Worm (Caenorhabditis elegans): ENCODE data around the gene C01C10.2.

C01C10.2 gene

DNA sequence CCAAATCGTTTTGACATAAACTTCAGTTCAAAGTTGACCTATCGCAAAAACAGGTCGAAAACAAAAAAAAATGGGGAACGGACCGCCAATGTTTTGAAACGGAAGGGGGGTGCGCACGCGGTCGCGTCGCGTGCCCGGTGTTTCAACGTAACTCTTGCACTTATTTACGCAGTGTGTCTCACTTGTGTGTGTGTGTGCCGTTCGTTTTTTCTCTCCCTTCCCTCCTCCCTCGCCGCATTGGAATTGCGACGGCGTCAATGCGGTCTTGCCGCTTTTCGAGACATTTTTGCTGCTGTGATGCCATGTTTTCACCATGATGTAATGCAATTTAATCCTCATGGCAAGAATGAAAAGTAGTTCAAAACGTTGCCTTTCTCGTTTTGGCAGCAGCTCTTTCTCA lies 40.6 kb upstream of the C01C10.2 start (continued):
- TF ChIP-seq mml-1 (tag; optimal IDR thresholded peaks at IDR 0.05) (no peak), ceh-28 (tag; optimal IDR thresholded peaks at IDR 0.05) (peak; percentile 17), nhr-25 (tag; optimal IDR thresholded peaks at IDR 0.05) (peak; percentile 21), tbx-2 (tag; optimal IDR thresholded peaks at IDR 0.05) (no peak), elt-3 (tag; optimal IDR thresholded peaks at IDR 0.05) (no peak), nhr-237 (tag; optimal IDR thresholded peaks at IDR 0.05) (no peak), nhr-11 (tag; optimal IDR thresholded peaks at IDR 0.05) (no peak), nhr-76 (tag; optimal IDR thresholded peaks at IDR 0.05) (no peak), nhr-12 (tag; optimal IDR thresholded peaks at IDR 0.05) (no peak)

DNA sequence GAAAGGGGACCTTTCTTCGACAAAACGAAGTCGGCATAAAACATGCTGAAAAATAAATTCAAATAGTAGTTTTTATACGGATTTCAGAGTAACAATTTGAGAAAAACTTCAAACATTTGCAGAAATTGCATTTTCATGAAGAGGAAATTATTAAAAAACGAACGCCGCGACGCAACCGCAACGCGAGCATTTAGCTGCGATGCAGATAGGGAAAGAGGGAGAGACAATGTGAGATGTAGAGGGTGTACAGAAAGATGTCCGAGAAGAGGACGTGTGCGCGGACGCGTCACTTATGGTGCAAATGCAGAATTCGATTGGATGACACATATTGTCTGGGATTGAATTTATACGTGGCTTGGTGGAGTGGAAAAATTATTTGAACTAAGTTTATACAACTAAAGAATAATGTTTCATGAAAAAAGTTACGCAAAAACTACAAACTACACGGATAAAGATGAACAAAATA lies 37.1 kb upstream of the C01C10.2 start, which contains the start of gene coh-1:
Gene coh-1 (minus strand): TSS at position 51 of the 466 bp plus-strand sequence.
- TF ChIP-seq tbx-2 (tag; optimal IDR thresholded peaks at IDR 0.05) (no peak), ceh-28 (tag; optimal IDR thresholded peaks at IDR 0.05) (peak; percentile 8), fkh-2 (tag; optimal IDR thresholded peaks at IDR 0.05) (no peak), fkh-10 (GFP tag; optimal IDR thresholded peaks at IDR 0.05) (no peak), unc-39 (tag; optimal IDR thresholded peaks at IDR 0.05) (no peak), lin-39 (tag; optimal IDR thresholded peaks at IDR 0.05) (peak; percentile 78), zag-1 (tag; optimal IDR thresholded peaks at IDR 0.05) (no peak), lsy-12 (tag; optimal IDR thresholded peaks at IDR 0.05) (no peak), eor-1 (tag; optimal IDR thresholded peaks at IDR 0.05) (no peak), nhr-11 (tag; optimal IDR thresholded peaks at IDR 0.05) (no peak), ceh-9 (tag; optimal IDR thresholded peaks at IDR 0.05) (no peak), nhr-23 (tag; optimal IDR thresholded peaks at IDR 0.05) (peak; percentile 77), aly-2 (tag; optimal IDR thresholded peaks at IDR 0.05) (no peak), egl-27 (tag; optimal IDR thresholded peaks at IDR 0.05) (no peak), nhr-76 (tag; optimal IDR thresholded peaks at IDR 0.05) (no peak), nhr-25 (tag; optimal IDR thresholded peaks at IDR 0.05) (peak; percentile 68), hmg-11 (tag; optimal IDR thresholded peaks at IDR 0.05) (peak; percentile 87), ceh-16 (tag; optimal IDR thresholded peaks at IDR 0.05) (no peak), R02D3.7 (tag; optimal IDR thresholded peaks at IDR 0.05) (no peak), egl-5 (tag; optimal IDR thresholded peaks at IDR 0.05) (peak; percentile 31), ztf-11 (tag; optimal IDR thresholded peaks at IDR 0.05) (no peak), lin-15B (tag; optimal IDR thresholded peaks at IDR 0.05) (peak; percentile 45), nfya-1 (tag; optimal IDR thresholded peaks at IDR 0.05; ENCODE audit: insufficient read depth) (peak; percentile 77), pha-4 (tag; optimal IDR thresholded peaks at IDR 0.05) (peak; percentile 63), elt-2 (tag; optimal IDR thresholded peaks at IDR 0.05) (peak; percentile 23), elt-1 (tag; optimal IDR thresholded peaks at IDR 0.05) (no peak), ZK546.5 (tag; optimal IDR thresholded peaks at IDR 0.05) (no peak), ztf-4 (tag; optimal IDR thresholded peaks at IDR 0.05) (no peak), mdl-1 (tag; optimal IDR thresholded peaks at IDR 0.05) (no peak), nhr-67 (tag; optimal IDR thresholded peaks at IDR 0.05) (no peak), nhr-12 (tag; optimal IDR thresholded peaks at IDR 0.05) (no peak), nhr-43 (tag; optimal IDR thresholded peaks at IDR 0.05; ENCODE audit: poor library complexity, severe bottlenecking) (peak; percentile 33), snpc-4 (tag; optimal IDR thresholded peaks at IDR 0.05) (peak; percentile 37), unc-62 (GFP tag; optimal IDR thresholded peaks at IDR 0.05) (no peak), jun-1 (tag; optimal IDR thresholded peaks at IDR 0.05) (peak; percentile 38), pqm-1 (tag; optimal IDR thresholded peaks at IDR 0.05) (no peak), skn-1 (tag; optimal IDR thresholded peaks at IDR 0.05) (peak; percentile 1), nhr-77 (tag; optimal IDR thresholded peaks at IDR 0.05) (no peak)

DNA sequence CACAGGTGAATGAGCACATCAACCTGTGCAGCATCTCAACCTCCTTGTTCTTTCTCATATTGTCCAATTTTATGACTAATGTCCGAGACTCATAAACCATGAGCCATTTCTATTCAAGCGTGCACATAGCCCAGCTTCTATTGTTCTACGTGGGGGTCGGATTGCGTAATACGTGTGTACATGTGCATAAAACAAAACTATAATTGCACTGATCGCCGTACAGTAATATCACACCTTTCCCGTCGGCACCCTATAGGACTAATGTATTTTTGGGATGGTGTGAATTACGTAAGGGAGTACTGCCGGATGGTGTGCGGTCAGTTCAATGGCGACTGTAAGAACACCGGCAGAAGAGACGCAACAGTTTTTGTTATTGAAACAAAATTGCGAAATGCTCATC lies 32.0 kb upstream of the C01C10.2 start:
- TF ChIP-seq ztf-4 (tag; optimal IDR thresholded peaks at IDR 0.05), result no peak

All from whole organism, L3 larva.